Fruit fly (Drosophila melanogaster): Measurements from ENCODE around the gene Ccp84Ab.

The Ccp84Ab gene

dm6 chr3R:6735722-6736121 lies 33.0 kb upstream of the Ccp84Ab start:
- TF ChIP-seq CG9948 (tag; optimal IDR thresholded peaks at IDR 0.05) = no peak
- TF ChIP-seq CG34367 (tag; optimal IDR thresholded peaks at IDR 0.05) = no peak
- TF ChIP-seq EcR (GFP tag; optimal IDR thresholded peaks at IDR 0.05) = no peak
- no peak for TF ChIP-seq rn (GFP tag; IDR thresholded peaks at IDR 0.05)
- no peak for TF ChIP-seq CG15710 (tag; optimal IDR thresholded peaks at IDR 0.05)
- no peak for TF ChIP-seq CG17806 (tag; optimal IDR thresholded peaks at IDR 0.05)
- no peak for TF ChIP-seq CG32121 (GFP tag; IDR thresholded peaks at IDR 0.05)
- TF ChIP-seq CG8159 (tag; optimal IDR thresholded peaks at IDR 0.05) = no peak
- TF ChIP-seq Pif1B (GFP tag; optimal IDR thresholded peaks at IDR 0.05) = no peak
- no peak for TF ChIP-seq Pif1A (GFP tag; optimal IDR thresholded peaks at IDR 0.05)
- no peak for TF ChIP-seq fd96Ca (GFP tag; IDR thresholded peaks at IDR 0.05)
- no peak for TF ChIP-seq D1 (tag; optimal IDR thresholded peaks at IDR 0.05)
- TF ChIP-seq Snoo (tag; optimal IDR thresholded peaks at IDR 0.05) = no peak
- TF ChIP-seq gl (tag; optimal IDR thresholded peaks at IDR 0.05) = no peak
- no peak for TF ChIP-seq CG13204 (GFP tag; optimal IDR thresholded peaks at IDR 0.05)
- TF ChIP-seq CG10348 (GFP tag; IDR thresholded peaks at IDR 0.05) = no peak

dm6 chr3R:6726119-6726518 lies 23.4 kb upstream of the Ccp84Ab start:
- TF ChIP-seq CG12605 (GFP tag; IDR thresholded peaks at IDR 0.05) = no peak
- TF ChIP-seq gl (tag; optimal IDR thresholded peaks at IDR 0.05) = peak; percentile 53

dm6 chr3R:6723537-6724171 lies 21.0 kb upstream of the Ccp84Ab start:
- TF ChIP-seq gl (tag; optimal IDR thresholded peaks at IDR 0.05) = no peak
- peak; percentile 34 for TF ChIP-seq CG8159 (tag; optimal IDR thresholded peaks at IDR 0.05)
- no peak for TF ChIP-seq CG4496 (GFP tag; IDR thresholded peaks at IDR 0.05)
- TF ChIP-seq Pif1A (GFP tag; optimal IDR thresholded peaks at IDR 0.05) = peak; percentile 4
- peak; percentile 44 for TF ChIP-seq CG14655 (GFP tag; optimal IDR thresholded peaks at IDR 0.05)

- TF ChIP-seq EcR (GFP tag; optimal IDR thresholded peaks at IDR 0.05) (no peak), Pif1A (GFP tag; optimal IDR thresholded peaks at IDR 0.05) (no peak), D1 (tag; optimal IDR thresholded peaks at IDR 0.05) (peak; percentile 67), CG17806 (tag; optimal IDR thresholded peaks at IDR 0.05) (no peak), CG9948 (tag; optimal IDR thresholded peaks at IDR 0.05) (no peak), Snoo (tag; optimal IDR thresholded peaks at IDR 0.05) (no peak)
Observed at dm6 chr3R:6708858-6709257, 6.2 kb upstream of the Ccp84Ab start.

- TF ChIP-seq D1 (tag; optimal IDR thresholded peaks at IDR 0.05) = peak; percentile 64
- no peak for TF ChIP-seq Pif1A (GFP tag; optimal IDR thresholded peaks at IDR 0.05)
Observed at dm6 chr3R:6706327-6706726, 3.6 kb upstream of the Ccp84Ab start.

- no peak for TF ChIP-seq CG4496 (GFP tag; IDR thresholded peaks at IDR 0.05)
- no peak for TF ChIP-seq Snoo (tag; optimal IDR thresholded peaks at IDR 0.05)
- TF ChIP-seq gl (tag; optimal IDR thresholded peaks at IDR 0.05) = no peak
- TF ChIP-seq rn (GFP tag; IDR thresholded peaks at IDR 0.05) = no peak
- TF ChIP-seq Ets98B (GFP tag; IDR thresholded peaks at IDR 0.05) = no peak
- no peak for TF ChIP-seq Pif1A (GFP tag; optimal IDR thresholded peaks at IDR 0.05)
- no peak for TF ChIP-seq CG13204 (GFP tag; optimal IDR thresholded peaks at IDR 0.05)
- no peak for TF ChIP-seq CG15710 (tag; optimal IDR thresholded peaks at IDR 0.05)
- no peak for TF ChIP-seq fd96Ca (GFP tag; IDR thresholded peaks at IDR 0.05)
- no peak for TF ChIP-seq CG34367 (tag; optimal IDR thresholded peaks at IDR 0.05)
- TF ChIP-seq EcR (GFP tag; optimal IDR thresholded peaks at IDR 0.05) = no peak
- no peak for TF ChIP-seq Pif1B (GFP tag; optimal IDR thresholded peaks at IDR 0.05)
- no peak for TF ChIP-seq CG12605 (GFP tag; IDR thresholded peaks at IDR 0.05)
Observed at dm6 chr3R:6703784-6704183, 1.1 kb upstream of the Ccp84Ab start, which contains the start of gene Ccp84Aa. TSS of gene Ccp84Aa (plus strand) at chr3R:6704084.

- no peak for TF ChIP-seq CG12605 (GFP tag; IDR thresholded peaks at IDR 0.05)
- TF ChIP-seq CG32121 (GFP tag; IDR thresholded peaks at IDR 0.05) = no peak
- no peak for TF ChIP-seq CG4496 (GFP tag; IDR thresholded peaks at IDR 0.05)
- TF ChIP-seq CG9948 (tag; optimal IDR thresholded peaks at IDR 0.05) = no peak
- TF ChIP-seq Ets98B (GFP tag; IDR thresholded peaks at IDR 0.05) = no peak
- no peak for TF ChIP-seq Pif1A (GFP tag; optimal IDR thresholded peaks at IDR 0.05)
- TF ChIP-seq EcR (GFP tag; optimal IDR thresholded peaks at IDR 0.05) = no peak
- TF ChIP-seq CG8301 (tag; optimal IDR thresholded peaks at IDR 0.05) = no peak
- no peak for TF ChIP-seq CG15710 (tag; optimal IDR thresholded peaks at IDR 0.05)
- no peak for TF ChIP-seq CG17806 (tag; optimal IDR thresholded peaks at IDR 0.05)
- no peak for TF ChIP-seq Pif1B (GFP tag; optimal IDR thresholded peaks at IDR 0.05)
- TF ChIP-seq D1 (tag; optimal IDR thresholded peaks at IDR 0.05) = no peak
Observed at dm6 chr3R:6696221-6696749, 6.4 kb downstream of the Ccp84Ab start, which contains the start of gene Ccp84Ac. TSS of gene Ccp84Ac (minus strand) at chr3R:6696271.
